Worm (Caenorhabditis elegans) whole organism, mixed stage, embryonic: ENCODE data around the gene rbm-7.

Source experiments
- ceh-43 ChIP-seq: fragments of 200-800 bp; sonication (Bioruptor generic); optimal IDR thresholded peaks from 2 replicates; lab custom pipeline; 2018; ENCODE audit warnings: mild to moderate bottlenecking, missing genetic modification characterization, moderate library complexity, missing compliant biosample characterization
- ceh-83 ChIP-seq: fragments of 200-800 bp; sonication (Bioruptor generic); optimal IDR thresholded peaks from 2 replicates; lab custom pipeline; 2018; ENCODE audit warnings: mild to moderate bottlenecking, missing genetic modification characterization, missing compliant biosample characterization
- cnd-1 ChIP-seq: fragments of 200-800 bp; sonication (Bioruptor generic); optimal IDR thresholded peaks from 2 replicates; lab custom pipeline; 2018; ENCODE audit warnings: mild to moderate bottlenecking, missing genetic modification characterization, missing compliant biosample characterization
- elt-1 ChIP-seq: sonication (generic microtip); optimal IDR thresholded peaks from 2 replicates; lab custom pipeline; 2017; ENCODE audit warnings: missing genetic modification characterization, mild to moderate bottlenecking, missing compliant biosample characterization, antibody characterized with exemption, moderate library complexity, borderline replicate concordance; ENCODE audit not compliant: insufficient read depth
- nhr-2 ChIP-seq: fragments of 150-350 bp; optimal IDR thresholded peaks from 2 replicates; lab custom pipeline; 2014; ENCODE audit warnings: missing biosample characterization, missing genetic modification characterization
- nhr-28 ChIP-seq: fragments of 150-350 bp; optimal IDR thresholded peaks from 2 replicates; lab custom pipeline; 2014; ENCODE audit warnings: missing biosample characterization, missing genetic modification characterization
- pha-4 ChIP-seq: fragments of 150-350 bp; optimal IDR thresholded peaks from 2 replicates; lab custom pipeline; 2018; ENCODE audit warnings: missing biosample characterization, missing genetic modification reagents, missing genetic modification characterization

Gene rbm-7

DNA sequence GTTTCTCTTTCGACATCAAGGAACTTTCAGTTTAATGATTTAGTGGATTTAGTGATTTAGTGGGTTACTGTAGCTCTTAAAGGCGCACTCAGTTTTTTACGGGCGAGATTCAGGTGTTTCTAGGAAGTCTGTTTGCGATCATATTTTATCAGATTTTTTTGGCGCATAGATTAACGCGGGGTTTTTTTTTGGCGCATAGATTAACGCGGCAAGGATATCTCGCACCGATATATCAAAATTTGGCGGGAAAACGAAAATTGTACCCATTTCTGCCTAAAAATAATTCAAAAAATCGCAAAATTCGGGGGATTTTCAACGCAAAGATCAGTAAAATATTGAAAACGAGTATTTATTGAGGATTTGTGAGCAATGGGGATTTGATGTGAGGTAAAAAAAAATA, 51.0 kb downstream of the rbm-7 start:
- TF ChIP-seq ceh-43 (GFP tag; lab: Kevin White, UChicago): no peak
- TF ChIP-seq nhr-2 (tag; lab: Kevin White, UChicago): no peak
- TF ChIP-seq nhr-28 (tag; lab: Kevin White, UChicago): no peak
- no peak for TF ChIP-seq elt-1 (tag; lab: Kevin White, UChicago)
- no peak for TF ChIP-seq pha-4
- TF ChIP-seq ceh-83: no peak
- TF ChIP-seq cnd-1 (tag; lab: Kevin White, UChicago): no peak
